Fruit fly (Drosophila melanogaster): ENCODE results near the gene CG45603.
A peak's percentile ranks its signal among the peaks of the same experiment; 100 is the strongest.

Gene CG45603

DNA sequence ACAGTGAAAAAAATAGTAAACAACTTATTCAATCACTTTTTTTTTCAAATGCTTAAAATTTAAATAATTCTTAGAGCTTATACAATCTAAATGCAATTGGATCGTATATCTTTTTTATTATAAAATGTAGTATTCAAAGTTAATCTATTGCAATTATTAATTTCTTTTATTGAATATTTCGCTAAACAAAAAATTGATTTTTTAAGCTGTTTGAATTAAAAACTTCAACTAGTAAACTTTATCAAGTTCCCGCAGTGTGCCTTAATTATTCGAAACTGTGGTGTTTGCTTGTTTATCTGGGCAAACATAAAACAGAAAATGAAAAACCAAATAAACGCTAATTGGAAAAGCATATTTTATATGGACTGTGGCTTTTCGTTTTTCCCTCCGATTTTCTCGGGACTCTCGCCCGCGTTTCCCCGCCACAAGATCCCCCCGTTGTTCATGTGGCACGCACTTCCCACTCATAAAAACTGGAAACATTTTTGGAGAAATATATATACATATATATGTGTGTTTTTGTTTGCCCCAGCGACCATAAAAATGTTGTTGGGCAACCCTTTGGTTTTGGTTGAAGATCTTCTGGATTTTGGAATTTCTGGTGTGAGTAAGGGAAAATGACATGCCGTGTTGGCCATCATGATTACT, 49.0 kb upstream of the CG45603 start (continued):
- peak; percentile 70 for TF ChIP-seq CG8388 (GFP tag; optimal IDR thresholded peaks at IDR 0.05)
- TF ChIP-seq Rfx (GFP tag; IDR thresholded peaks at IDR 0.05), result no peak
- no peak for TF ChIP-seq GATAe (GFP tag; conservative IDR thresholded peaks at IDR 0.05)
- TF ChIP-seq onecut (GFP tag; IDR thresholded peaks at IDR 0.05), result no peak
- TF ChIP-seq CG17612 (GFP tag; IDR thresholded peaks at IDR 0.05), result no peak
- no peak for TF ChIP-seq sna (GFP tag; IDR thresholded peaks at IDR 0.05; ENCODE audit: partially characterized antibody)
- no peak for TF ChIP-seq p53 (GFP tag; optimal IDR thresholded peaks at IDR 0.05)
- no peak for TF ChIP-seq yki (optimal IDR thresholded peaks at IDR 0.05)
- no peak for TF ChIP-seq CG31365 (tag; optimal IDR thresholded peaks at IDR 0.05)
- no peak for TF ChIP-seq CG30431 (GFP tag; optimal IDR thresholded peaks at IDR 0.05)
- TF ChIP-seq CG2202 (tag; optimal IDR thresholded peaks at IDR 0.05), result peak; percentile 33
- peak; percentile 19 for TF ChIP-seq CG12219 (GFP tag; optimal IDR thresholded peaks at IDR 0.05)
- peak; percentile 74 for TF ChIP-seq CG31441 (GFP tag; IDR thresholded peaks at IDR 0.05)
- peak; percentile 25 for TF ChIP-seq Six4 (GFP tag; optimal IDR thresholded peaks at IDR 0.05)
- no peak for TF ChIP-seq dpn (GFP tag; optimal IDR thresholded peaks at IDR 0.05)
- no peak for TF ChIP-seq tll (GFP tag; optimal IDR thresholded peaks at IDR 0.05)
- TF ChIP-seq tup (GFP tag; optimal IDR thresholded peaks at IDR 0.05), result no peak
- no peak for TF ChIP-seq pzg (GFP tag; optimal IDR thresholded peaks at IDR 0.05)
- no peak for TF ChIP-seq HLH4C (GFP tag; IDR thresholded peaks at IDR 0.05; ENCODE audit: partially characterized antibody)
- peak; percentile 27 for TF ChIP-seq ewg (GFP tag; optimal IDR thresholded peaks at IDR 0.05)
- TF ChIP-seq CG17568 (GFP tag; optimal IDR thresholded peaks at IDR 0.05), result no peak
- TF ChIP-seq CG2116 (GFP tag; optimal IDR thresholded peaks at IDR 0.05), result no peak
- no peak for TF ChIP-seq Sry-β (GFP tag; optimal IDR thresholded peaks at IDR 0.05)
- TF ChIP-seq Blimp-1 (GFP tag; optimal IDR thresholded peaks at IDR 0.05), result peak; percentile 79
- no peak for TF ChIP-seq Vsx1 (GFP tag; optimal IDR thresholded peaks at IDR 0.05)
- TF ChIP-seq CG4360 (GFP tag; IDR thresholded peaks at IDR 0.05), result no peak
- no peak for TF ChIP-seq tna (GFP tag; IDR thresholded peaks at IDR 0.05; ENCODE audit: partially characterized antibody)
- no peak for TF ChIP-seq al (GFP tag; IDR thresholded peaks at IDR 0.05)
- peak; percentile 31 for TF ChIP-seq bcd (GFP tag; optimal IDR thresholded peaks at IDR 0.05)
- TF ChIP-seq CG14860 (GFP tag; IDR thresholded peaks at IDR 0.05; ENCODE audit: partially characterized antibody), result no peak
- TF ChIP-seq sr (GFP tag; IDR thresholded peaks at IDR 0.05), result peak; percentile 86
- TF ChIP-seq CG14710 (tag; optimal IDR thresholded peaks at IDR 0.05), result peak; percentile 72
- TF ChIP-seq nmo (GFP tag; optimal IDR thresholded peaks at IDR 0.05), result peak; percentile 82
- TF ChIP-seq Max (GFP tag; optimal IDR thresholded peaks at IDR 0.05), result no peak
- TF ChIP-seq Oli (tag; optimal IDR thresholded peaks at IDR 0.05), result peak; percentile 54
- peak; percentile 35 for TF ChIP-seq Med (GFP tag)
- peak in 1 of 2 experiments; percentile 63 for TF ChIP-seq Eip74EF (GFP tag; optimal IDR thresholded peaks at IDR 0.05)
- no peak for TF ChIP-seq CG13296 (GFP tag; optimal IDR thresholded peaks at IDR 0.05)
- peak; percentile 70 for TF ChIP-seq CG13424 (tag; optimal IDR thresholded peaks at IDR 0.05)
- no peak for TF ChIP-seq CG7786 (GFP tag; optimal IDR thresholded peaks at IDR 0.05)
- TF ChIP-seq CG11504 (tag; optimal IDR thresholded peaks at IDR 0.05), result peak; percentile 73
- no peak for TF ChIP-seq ken (GFP tag; IDR thresholded peaks at IDR 0.05)
- TF ChIP-seq CTCF (GFP tag; optimal IDR thresholded peaks at IDR 0.05), result no peak
- no peak for TF ChIP-seq CG12071 (GFP tag; optimal IDR thresholded peaks at IDR 0.05)
- no peak for TF ChIP-seq CG31388 (GFP tag; optimal IDR thresholded peaks at IDR 0.05)
- TF ChIP-seq Spps (tag; optimal IDR thresholded peaks at IDR 0.05), result peak; percentile 60
- peak; percentile 62 for TF ChIP-seq gsb-n (tag; optimal IDR thresholded peaks at IDR 0.05)
- no peak for TF ChIP-seq Dfd (GFP tag; optimal IDR thresholded peaks at IDR 0.05)
- TF ChIP-seq cato (GFP tag; optimal IDR thresholded peaks at IDR 0.05; ENCODE audit: borderline replicate concordance), result no peak
- TF ChIP-seq so (GFP tag; IDR thresholded peaks at IDR 0.05), result no peak
